Fruit fly (Drosophila melanogaster): ENCODE data around the gene side-IV.

The side-IV gene

DNA sequence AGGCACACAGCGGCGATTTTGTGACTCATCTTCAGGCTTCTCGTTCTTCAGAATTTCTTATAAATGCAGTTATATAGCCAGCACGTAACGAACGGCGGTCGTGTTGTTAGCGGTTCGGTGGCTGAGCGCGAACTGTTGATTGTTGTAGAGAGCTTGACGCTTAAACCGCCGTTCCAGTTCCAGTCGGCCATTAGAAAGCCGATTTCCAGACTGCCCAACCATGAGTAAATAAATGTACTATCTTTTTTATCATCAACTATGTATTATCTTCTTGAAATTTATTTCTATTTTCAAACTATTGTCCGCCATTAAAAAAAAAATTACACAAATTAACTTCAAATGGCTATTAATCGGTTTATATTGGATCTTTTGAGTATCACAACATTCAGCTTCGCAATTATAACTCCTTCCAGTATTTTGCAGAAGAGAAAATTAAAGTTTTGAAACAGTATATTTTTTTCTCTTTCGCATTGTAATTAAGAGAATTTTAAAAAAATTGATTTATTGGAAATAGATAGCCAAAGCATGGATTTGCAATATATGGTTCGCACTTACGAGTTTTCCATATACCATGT is 48.6 kb upstream of the side-IV start, which contains the start of gene GILT1:
Gene GILT1 (minus strand): TSS at position 141 of the 575 bp plus-strand sequence.
- TF ChIP-seq jim (GFP tag; optimal IDR thresholded peaks at IDR 0.05), result no peak
- TF ChIP-seq CG32264 (GFP tag; optimal IDR thresholded peaks at IDR 0.05), result no peak
- peak; percentile 48 for TF ChIP-seq tai (GFP tag; optimal IDR thresholded peaks at IDR 0.05)
- TF ChIP-seq h (GFP tag; optimal IDR thresholded peaks at IDR 0.05), result peak; percentile 5
- TF ChIP-seq usp (GFP tag; optimal IDR thresholded peaks at IDR 0.05), result no peak
- TF ChIP-seq brk (GFP tag; optimal IDR thresholded peaks at IDR 0.05), result peak; percentile 58
- no peak for TF ChIP-seq psq (GFP tag; optimal IDR thresholded peaks at IDR 0.05)
- TF ChIP-seq Jra (GFP tag; optimal IDR thresholded peaks at IDR 0.05), result peak; percentile 45
- no peak for TF ChIP-seq N (GFP tag; optimal IDR thresholded peaks at IDR 0.05)
- TF ChIP-seq woc (GFP tag; optimal IDR thresholded peaks at IDR 0.05), result peak; percentile 0
- no peak for TF ChIP-seq dl (GFP tag; optimal IDR thresholded peaks at IDR 0.05; ENCODE audit: insufficient read depth in 1 of 2, partially characterized antibody in 2 of 2)
- TF ChIP-seq GATAd (GFP tag; optimal IDR thresholded peaks at IDR 0.05), result no peak
- TF ChIP-seq Mio (GFP tag; optimal IDR thresholded peaks at IDR 0.05), result no peak
- no peak for TF ChIP-seq sv (GFP tag; optimal IDR thresholded peaks at IDR 0.05)
- no peak for TF ChIP-seq dsf (GFP tag; optimal IDR thresholded peaks at IDR 0.05; ENCODE audit: borderline replicate concordance)
- TF ChIP-seq Hr78 (GFP tag; optimal IDR thresholded peaks at IDR 0.05), result no peak
- peak; percentile 35 for TF ChIP-seq rgr (GFP tag; optimal IDR thresholded peaks at IDR 0.05)
- TF ChIP-seq Myc (optimal IDR thresholded peaks at IDR 0.05), result no peak
- peak in 1 of 2 experiments; percentile 5 for TF ChIP-seq foxo (GFP tag; optimal IDR thresholded peaks at IDR 0.05)
- TF ChIP-seq br (GFP tag; optimal IDR thresholded peaks at IDR 0.05), result peak; percentile 42
- peak; percentile 18 for TF ChIP-seq Hr83 (GFP tag; optimal IDR thresholded peaks at IDR 0.05; ENCODE audit: poor library complexity, severe bottlenecking)

DNA sequence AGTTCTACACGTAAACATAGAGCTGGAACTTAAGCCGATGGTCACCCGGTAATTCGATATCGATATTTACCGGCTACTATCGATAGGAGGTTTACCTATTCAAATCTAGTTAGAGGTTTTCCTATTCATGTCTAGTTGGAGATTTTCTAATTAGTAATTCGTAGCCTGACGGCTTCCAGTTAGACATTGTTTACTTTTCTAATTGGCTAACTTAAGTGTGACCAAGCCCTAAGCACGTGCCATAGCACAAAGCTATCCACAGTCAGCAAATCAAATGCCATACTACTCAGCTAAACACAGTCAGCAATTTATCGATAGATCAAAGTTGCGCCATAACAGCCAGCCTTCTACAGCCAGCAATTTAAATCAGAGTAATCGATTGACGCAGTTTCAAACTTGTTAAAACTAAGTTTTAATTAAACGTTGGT is 47.3 kb upstream of the side-IV start, which contains the start of gene Dpm3:
Gene Dpm3 (minus strand): TSS at position 20 of the 428 bp plus-strand sequence.
- TF ChIP-seq dl (GFP tag; optimal IDR thresholded peaks at IDR 0.05; ENCODE audit: insufficient read depth in 1 of 2, partially characterized antibody in 2 of 2), result peak; percentile 30 to 85
- TF ChIP-seq Dif (GFP tag; optimal IDR thresholded peaks at IDR 0.05; ENCODE audit: partially characterized antibody), result peak; percentile 99
- TF ChIP-seq Hr78 (GFP tag; optimal IDR thresholded peaks at IDR 0.05), result no peak
- TF ChIP-seq Hnf4 (GFP tag; optimal IDR thresholded peaks at IDR 0.05), result peak; percentile 25
- no peak for TF ChIP-seq psq (GFP tag; optimal IDR thresholded peaks at IDR 0.05)
- no peak for TF ChIP-seq sv (GFP tag; optimal IDR thresholded peaks at IDR 0.05)
- TF ChIP-seq Vsx2 (GFP tag; optimal IDR thresholded peaks at IDR 0.05; ENCODE audit: partially characterized antibody), result peak; percentile 99
- TF ChIP-seq sage (GFP tag; optimal IDR thresholded peaks at IDR 0.05), result no peak
- TF ChIP-seq HLH106 (tag; optimal IDR thresholded peaks at IDR 0.05), result peak; percentile 15
- no peak for TF ChIP-seq usp (GFP tag; optimal IDR thresholded peaks at IDR 0.05)

DNA sequence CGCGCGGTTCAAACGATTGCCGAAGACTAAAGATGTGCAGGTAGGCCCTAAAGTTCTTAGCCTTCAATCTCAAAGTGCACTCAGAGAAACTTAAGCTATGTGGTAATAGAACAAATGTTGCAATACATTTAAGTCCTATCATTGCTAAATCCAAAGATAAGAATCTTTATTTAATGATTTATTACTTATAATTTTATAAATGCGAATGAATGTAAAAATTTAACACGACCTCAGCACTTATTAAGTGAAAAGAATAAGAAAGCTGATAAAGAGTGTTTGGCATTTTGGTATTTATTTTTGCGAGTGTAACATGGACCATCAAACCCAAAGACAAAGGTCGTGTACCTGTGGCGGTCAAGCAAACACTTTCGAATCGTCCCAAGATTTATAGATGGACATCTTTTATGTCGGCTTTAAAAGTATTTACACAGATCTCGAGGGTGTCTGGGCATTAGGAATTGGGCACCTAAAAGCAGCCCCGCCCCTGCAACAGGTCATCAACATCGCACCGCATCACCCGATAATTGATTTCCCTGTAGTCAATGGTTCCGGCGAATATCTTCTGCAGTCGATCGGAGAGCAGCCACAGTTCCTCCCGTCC is 45.4 kb upstream of the side-IV start, which contains the start of gene yellow-e3:
Gene yellow-e3 (minus strand): TSS at position 30 of the 601 bp plus-strand sequence.
- TF ChIP-seq jim (GFP tag; optimal IDR thresholded peaks at IDR 0.05) (no peak), h (GFP tag; optimal IDR thresholded peaks at IDR 0.05) (peak; percentile 6)

DNA sequence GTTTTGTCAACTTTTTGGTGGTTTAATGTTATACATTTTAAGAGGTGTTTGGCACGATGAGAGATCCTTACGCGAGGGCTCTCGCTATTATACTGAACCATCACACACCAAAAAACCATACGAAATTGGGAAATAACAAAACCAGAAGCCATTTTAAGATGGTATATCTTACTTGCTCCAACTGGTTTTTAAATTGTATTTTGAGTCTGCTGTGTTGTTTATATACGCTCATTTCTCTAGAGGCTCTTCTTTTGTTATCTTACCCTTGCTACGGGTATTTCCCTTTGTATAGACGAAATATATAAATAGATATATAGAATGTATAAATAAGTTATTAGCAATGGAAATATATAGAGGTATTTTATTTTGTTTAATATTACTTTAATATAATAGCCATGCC is 43.5 kb upstream of the side-IV start, which contains the start of gene yellow-e2:
Gene yellow-e2 (minus strand): TSS at position 101 of the 400 bp plus-strand sequence.
- TF ChIP-seq h (GFP tag; optimal IDR thresholded peaks at IDR 0.05), result no peak
- TF ChIP-seq Vsx2 (GFP tag; optimal IDR thresholded peaks at IDR 0.05; ENCODE audit: partially characterized antibody), result no peak
- no peak for TF ChIP-seq N (GFP tag; optimal IDR thresholded peaks at IDR 0.05)
- no peak for TF ChIP-seq lola (GFP tag; optimal IDR thresholded peaks at IDR 0.05)
- TF ChIP-seq psq (GFP tag; optimal IDR thresholded peaks at IDR 0.05), result no peak

DNA sequence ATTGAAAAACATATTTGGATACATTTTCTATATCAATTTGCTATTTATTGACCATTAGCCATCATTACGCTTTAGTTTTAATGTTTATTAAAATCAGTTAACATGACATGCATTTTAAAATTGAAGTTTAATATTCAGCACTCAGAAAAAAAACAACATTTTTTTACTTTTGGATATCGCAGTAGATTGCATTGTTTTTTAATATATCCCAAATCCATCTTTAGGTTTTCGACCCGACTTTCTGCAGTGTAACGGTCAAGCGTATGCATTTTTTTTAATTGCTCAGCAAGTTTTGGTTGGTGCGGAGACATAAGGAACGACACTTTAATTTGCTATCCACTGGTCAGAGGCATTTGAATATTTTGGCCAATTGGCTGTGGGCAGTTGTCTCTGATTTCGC is 37.7 kb upstream of the side-IV start:
- TF ChIP-seq usp (GFP tag; optimal IDR thresholded peaks at IDR 0.05) (no peak), brk (GFP tag; optimal IDR thresholded peaks at IDR 0.05) (no peak), sv (GFP tag; optimal IDR thresholded peaks at IDR 0.05) (no peak), jim (GFP tag; optimal IDR thresholded peaks at IDR 0.05) (no peak), Hr83 (GFP tag; optimal IDR thresholded peaks at IDR 0.05; ENCODE audit: poor library complexity, severe bottlenecking) (no peak), Dif (GFP tag; optimal IDR thresholded peaks at IDR 0.05; ENCODE audit: partially characterized antibody) (no peak), CrebA (GFP tag; optimal IDR thresholded peaks at IDR 0.05; ENCODE audit: borderline replicate concordance) (no peak), fru (GFP tag; optimal IDR thresholded peaks at IDR 0.05) (no peak), N (GFP tag; optimal IDR thresholded peaks at IDR 0.05) (no peak), pan (optimal IDR thresholded peaks at IDR 0.05) (no peak), h (GFP tag; optimal IDR thresholded peaks at IDR 0.05) (no peak), Abd-B (GFP tag; optimal IDR thresholded peaks at IDR 0.05) (no peak)

All from whole organism, wandering third instar larva.